Worm (Caenorhabditis elegans) whole organism, L2 larva: ENCODE measurements around the gene spr-2.

Experiments used
- aly-2 ChIP-seq: fragments of 150-350 bp; optimal IDR thresholded peaks from 2 replicates; lab custom pipeline; 2014; ENCODE audit warnings: missing biosample characterization, missing genetic modification characterization
- blmp-1 ChIP-seq: sonication (generic microtip); optimal IDR thresholded peaks from 2 replicates; lab custom pipeline; 2017; ENCODE audit warnings: missing genetic modification characterization, mild to moderate bottlenecking, missing compliant biosample characterization, antibody characterized with exemption, moderate library complexity; ENCODE audit not compliant: insufficient read depth
- egl-27 ChIP-seq: sonication (generic microtip); optimal IDR thresholded peaks from 3 replicates; lab custom pipeline; 2017; ENCODE audit warnings: missing biosample characterization, missing genetic modification reagents, missing genetic modification characterization
- fos-1 ChIP-seq: fragments of 150-350 bp; optimal IDR thresholded peaks from 2 replicates; lab custom pipeline; 2014; ENCODE audit warnings: missing biosample characterization, missing genetic modification characterization
- gmeb-1 ChIP-seq: fragments of 150-350 bp; optimal IDR thresholded peaks from 2 replicates; lab custom pipeline; 2014; ENCODE audit warnings: missing biosample characterization, missing genetic modification characterization
- mdl-1 ChIP-seq, 2 experiments: fragments of 150-350 bp in 1 of 2; sonication (generic microtip) in 1 of 2; optimal IDR thresholded peaks; 2 replicates each; lab custom pipeline; 2017; ENCODE audit warnings: missing biosample characterization in 2 of 2, missing genetic modification characterization in 2 of 2
- nhr-237 ChIP-seq: fragments of 150-350 bp; optimal IDR thresholded peaks from 2 replicates; lab custom pipeline; 2014; ENCODE audit warnings: missing biosample characterization, missing genetic modification characterization
- nhr-77 ChIP-seq: fragments of 150-350 bp; optimal IDR thresholded peaks from 2 replicates; lab custom pipeline; 2014; ENCODE audit warnings: missing biosample characterization, missing genetic modification characterization
- sma-3 ChIP-seq: sonication (generic microtip); optimal IDR thresholded peaks from 2 replicates; lab custom pipeline; 2016; ENCODE audit warnings: missing genetic modification reagents, missing genetic modification characterization, missing compliant biosample characterization
- snpc-4 ChIP-seq: fragments of 150-350 bp; optimal IDR thresholded peaks from 2 replicates; lab custom pipeline; 2014; ENCODE audit warnings: missing biosample characterization, missing genetic modification characterization
- unc-39 ChIP-seq: fragments of 150-350 bp; optimal IDR thresholded peaks from 2 replicates; lab custom pipeline; 2014; ENCODE audit warnings: missing biosample characterization, missing genetic modification characterization
- unc-55 ChIP-seq: fragments of 150-350 bp; sonication (generic microtip); optimal IDR thresholded peaks from 3 replicates; lab custom pipeline; 2014; ENCODE audit warnings: missing biosample characterization, missing genetic modification reagents, missing genetic modification characterization
- unc-62 ChIP-seq: fragments of 150-350 bp; optimal IDR thresholded peaks from 2 replicates; lab custom pipeline; 2014; ENCODE audit warnings: missing biosample characterization, missing genetic modification reagents, missing genetic modification characterization
- ztf-11 ChIP-seq: sonication (generic microtip); optimal IDR thresholded peaks from 2 replicates; lab custom pipeline; 2017; ENCODE audit warnings: missing biosample characterization, missing genetic modification characterization

- TF ChIP-seq unc-39 (tag; lab: Kevin White, UChicago) = no peak
- TF ChIP-seq sma-3 (GFP tag; lab: Kevin White, UChicago) = peak; percentile 5
- TF ChIP-seq mdl-1 (tag; optimal IDR thresholded peaks at IDR 0.05; lab: Kevin White, UChicago) = no peak
- TF ChIP-seq blmp-1 (tag; lab: Kevin White, UChicago) = no peak
- TF ChIP-seq fos-1 (tag; lab: Kevin White, UChicago) = no peak
- no peak for TF ChIP-seq egl-27 (tag; lab: Kevin White, UChicago)
- TF ChIP-seq ztf-11 = no peak
- TF ChIP-seq nhr-237 = no peak
- no peak for TF ChIP-seq snpc-4
- no peak for TF ChIP-seq nhr-77 (tag; lab: Kevin White, UChicago)
- no peak for TF ChIP-seq unc-55 (GFP tag; lab: Kevin White, UChicago)
- TF ChIP-seq unc-62 (GFP tag; lab: Kevin White, UChicago) = peak; percentile 15
- TF ChIP-seq aly-2 (tag; lab: Kevin White, UChicago) = no peak
- TF ChIP-seq gmeb-1 (tag; lab: Kevin White, UChicago) = peak; percentile 36
These were observed 26.6 kb upstream of the spr-2 start for ce11 chrIV:8864672-8865071.
